Fruit fly (Drosophila melanogaster) whole organism, larva: Measurements from ENCODE around the gene Cyp316a1.
A peak's percentile ranks its signal among the peaks of the same experiment; 100 is the strongest.

ENCODE experiments used
- noc ChIP-seq: fragments of 200-800 bp; sonication (Bioruptor generic); optimal IDR thresholded peaks from 3 replicates; lab custom pipeline; 2019; ENCODE audit warnings: missing biosample characterization, mild to moderate bottlenecking, missing genetic modification characterization, moderate library complexity

The Cyp316a1 gene

dm6 chr3L:7520619-7521018, 29.0 kb downstream of the Cyp316a1 start:
- no peak for TF ChIP-seq noc

DNA sequence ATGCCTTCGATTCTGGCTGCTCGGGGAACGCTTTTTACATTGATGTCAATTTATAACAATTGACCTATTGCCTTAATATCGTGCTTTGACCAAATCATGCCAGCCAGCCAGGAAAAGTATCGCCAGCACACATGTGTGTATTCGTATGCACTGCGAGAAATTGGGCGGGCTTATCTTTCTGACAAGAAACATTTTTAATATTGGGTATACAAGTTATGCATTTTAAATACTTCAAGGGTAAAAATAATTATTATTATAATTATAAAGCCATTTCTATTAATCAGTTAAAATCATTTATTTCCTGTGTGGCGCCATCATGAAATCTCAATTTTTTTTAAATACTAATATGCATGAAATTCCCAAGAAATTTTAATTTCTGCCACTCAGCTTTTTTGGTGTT, 30.2 kb downstream of the Cyp316a1 start:
- TF ChIP-seq noc = no peak

DNA sequence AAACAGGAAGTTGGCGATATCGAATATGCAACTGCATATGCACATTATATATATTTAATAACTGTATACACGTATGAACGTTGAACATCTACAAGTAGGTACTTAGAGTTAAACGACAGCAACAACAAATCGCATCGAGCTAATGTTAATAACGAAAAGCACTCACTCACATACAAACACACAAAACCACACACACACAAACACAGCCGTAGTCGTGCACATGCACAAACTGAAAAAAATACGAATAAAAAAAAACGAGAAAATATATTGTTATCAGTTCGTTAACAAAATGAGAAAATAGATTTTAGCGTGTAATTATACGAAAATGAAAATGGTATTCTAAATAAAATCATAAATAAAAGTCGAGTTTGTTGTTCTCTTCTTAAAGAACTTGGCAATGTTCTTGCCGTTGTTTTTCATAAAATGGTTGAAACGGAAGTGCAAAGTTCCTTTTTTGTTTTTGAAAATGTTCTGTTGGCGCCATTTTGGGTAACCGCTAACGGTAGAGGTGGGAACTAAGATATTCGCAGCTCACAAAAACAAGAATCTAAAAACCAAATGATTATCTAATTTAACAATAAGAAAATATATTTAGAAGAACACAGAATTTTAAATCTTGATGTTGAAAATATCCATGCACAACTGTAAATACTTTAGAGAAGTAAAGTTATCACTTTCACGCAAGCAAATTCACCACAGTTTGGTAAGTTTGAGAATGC, 36.2 kb downstream of the Cyp316a1 start:
- no peak for TF ChIP-seq noc

DNA sequence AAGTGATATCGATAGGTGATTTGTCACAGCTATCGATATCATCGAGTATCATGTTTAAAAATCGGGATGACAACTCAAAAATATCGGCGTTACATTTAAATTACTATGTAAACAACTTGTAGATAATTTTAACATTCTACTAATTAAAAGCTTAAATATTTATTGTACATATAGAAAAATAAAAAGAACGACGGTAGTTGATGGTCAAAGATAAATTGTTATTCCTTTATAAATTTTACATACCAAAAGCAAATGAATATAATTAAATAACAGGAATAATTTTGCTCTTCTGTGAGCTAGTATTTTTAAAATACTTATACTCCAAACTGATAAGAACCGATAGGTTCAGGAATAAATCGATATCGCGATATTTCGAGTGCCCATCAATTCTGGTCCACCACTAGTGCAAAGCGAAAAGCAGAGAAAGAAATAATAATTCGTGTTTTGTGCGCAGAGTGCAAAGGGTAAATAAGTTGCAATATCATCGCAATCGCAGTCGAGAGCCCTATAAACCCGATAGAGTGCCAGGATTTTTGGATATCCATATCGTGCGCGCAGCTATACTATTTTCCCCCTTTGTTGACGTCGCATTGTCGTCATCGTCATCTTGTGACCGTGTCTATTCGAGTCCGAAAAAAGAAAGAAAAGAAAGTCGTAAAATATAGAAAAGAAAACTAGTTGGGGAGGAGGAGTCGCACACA, 36.9 kb downstream of the Cyp316a1 start, which contains the start of gene lqf:
Gene lqf (plus strand): TSS at position 401 of the 701 bp plus-strand sequence.
- TF ChIP-seq noc = no peak

DNA sequence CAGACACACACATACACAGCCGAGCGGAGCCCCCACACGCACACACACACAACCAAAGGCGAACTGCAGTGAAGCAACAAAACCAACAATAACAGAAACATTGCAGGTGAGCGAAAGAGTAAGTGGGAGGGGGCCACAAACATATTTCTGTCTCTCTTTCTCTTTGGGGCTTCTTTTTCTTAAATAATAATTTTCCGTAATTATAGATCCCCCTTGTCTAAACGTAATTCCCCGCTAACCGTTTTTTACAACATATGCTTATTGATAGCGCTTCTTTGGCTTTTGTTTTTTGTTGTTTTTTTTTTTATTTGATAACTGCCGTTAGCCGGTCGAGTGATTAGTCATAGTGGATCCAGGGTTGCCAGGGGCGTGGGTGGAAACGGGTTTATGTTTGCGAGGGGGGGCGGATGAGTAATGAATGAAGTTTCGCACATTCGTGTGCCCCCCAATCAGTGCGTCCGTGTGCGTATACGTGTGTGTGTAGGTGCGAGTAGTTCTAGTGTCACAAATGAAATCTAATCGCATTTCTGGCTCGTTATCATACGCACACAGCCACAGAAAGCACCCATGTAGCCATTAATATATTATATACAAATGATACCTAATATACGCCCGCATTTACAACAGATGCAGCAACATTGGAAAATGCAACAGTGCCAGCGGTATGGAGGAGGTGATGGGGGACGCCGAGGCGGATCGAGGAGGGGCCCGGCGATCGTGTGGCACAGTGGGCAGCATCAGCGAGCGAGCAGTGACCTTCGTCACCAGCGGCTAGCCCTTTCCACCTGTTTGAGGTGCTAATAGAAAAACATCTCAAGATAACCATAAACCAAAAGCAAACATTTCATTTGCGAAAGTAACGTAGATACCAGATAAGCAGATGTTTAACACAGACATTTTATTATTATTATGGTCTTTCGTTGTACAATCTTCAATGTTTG, 37.7 kb downstream of the Cyp316a1 start:
- TF ChIP-seq noc = peak; percentile 51

- TF ChIP-seq noc = no peak
Measured at dm6 chr3L:7530461-7531338, 39.0 kb downstream of the Cyp316a1 start.

DNA sequence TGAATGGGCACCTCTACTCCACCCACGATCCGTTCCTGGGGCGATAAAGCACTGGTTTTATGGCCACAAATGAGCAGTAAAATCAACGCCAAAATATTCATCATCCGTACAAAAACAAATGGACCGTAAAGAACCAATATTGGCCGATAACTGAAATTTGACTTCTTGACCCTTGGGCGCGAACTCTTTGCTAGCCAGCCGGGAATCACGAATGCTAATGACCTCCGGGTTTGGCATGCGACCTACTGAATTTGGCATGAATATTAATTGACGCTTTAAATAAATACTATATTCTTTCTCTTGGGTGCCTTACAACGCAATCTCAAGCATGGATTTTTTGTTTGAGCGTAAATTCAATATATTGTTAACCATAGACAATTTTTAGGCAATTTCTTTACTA, 48.1 kb downstream of the Cyp316a1 start, which contains the start of gene CG16998:
Gene CG16998 (minus strand): TSS at position 101 of the 400 bp plus-strand sequence.
- no peak for TF ChIP-seq noc

- no peak for TF ChIP-seq noc
Measured at dm6 chr3L:7541068-7541467, 49.4 kb downstream of the Cyp316a1 start, which contains the start of gene CG32374. Gene CG32374, minus strand, starts transcription at chr3L:7541168.

DNA sequence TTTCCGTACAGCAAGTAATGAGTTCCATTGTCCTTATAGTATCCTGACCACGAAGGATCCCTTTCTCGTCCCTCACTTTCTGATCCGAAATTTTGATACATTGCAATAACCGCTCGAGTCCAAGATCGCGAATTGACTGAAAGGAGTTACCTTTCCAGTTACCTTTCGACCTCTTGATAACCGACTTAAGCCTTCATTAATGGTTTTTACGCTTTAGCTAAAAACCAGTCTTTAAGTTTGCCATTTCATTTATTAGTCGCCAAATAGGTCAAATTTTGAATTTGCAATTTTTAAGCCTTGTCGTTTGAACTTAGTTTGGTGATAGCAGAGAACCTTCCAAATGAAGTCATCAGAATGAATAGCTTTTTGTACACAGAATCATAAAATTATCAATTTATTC, 50.7 kb downstream of the Cyp316a1 start, which contains the start of gene CG32376:
Gene CG32376 (minus strand): TSS at position 101 of the 400 bp plus-strand sequence.
- TF ChIP-seq noc = no peak
